Fruit fly (Drosophila melanogaster) whole organism, prepupa: Measurements from ENCODE around the gene Vps2.
A peak's percentile ranks its signal among the peaks of the same experiment; 100 is the strongest.

Experiments used
- Blimp-1 ChIP-seq: fragments of 200-800 bp; sonication (Bioruptor generic); optimal IDR thresholded peaks from 3 replicates; lab custom pipeline; 2017; ENCODE audit warnings: missing biosample characterization, missing genetic modification characterization, mild to moderate bottlenecking, moderate library complexity, missing genetic modification reagents
- CG10631 ChIP-seq: fragments of 200-800 bp; sonication (Bioruptor generic); optimal IDR thresholded peaks from 2 replicates; lab custom pipeline; 2016; ENCODE audit warnings: missing biosample characterization, missing genetic modification characterization
- CG10669 ChIP-seq: fragments of 200-800 bp; sonication (Bioruptor generic); optimal IDR thresholded peaks from 3 replicates; lab custom pipeline; 2018; ENCODE audit warnings: missing biosample characterization, mild to moderate bottlenecking, missing genetic modification characterization, moderate library complexity
- CG11762 ChIP-seq: fragments of 200-800 bp; sonication (Bioruptor generic); optimal IDR thresholded peaks from 3 replicates; lab custom pipeline; 2016; ENCODE audit warnings: missing biosample characterization, missing genetic modification characterization; ENCODE audit not compliant: insufficient read depth
- CG11902 ChIP-seq: fragments of 200-800 bp; sonication (Bioruptor generic); optimal IDR thresholded peaks from 3 replicates; lab custom pipeline; 2016; ENCODE audit warnings: missing biosample characterization, missing genetic modification characterization
- CG15336 ChIP-seq: fragments of 200-800 bp; sonication (Bioruptor generic); IDR thresholded peaks from 2 replicates; pipeline ENCODE4 v1.3.6; 2022; ENCODE audit warnings: missing biosample characterization, missing genetic modification characterization
- CG1621 ChIP-seq: fragments of 200-800 bp; sonication (Bioruptor generic); optimal IDR thresholded peaks from 3 replicates; lab custom pipeline; 2018; ENCODE audit warnings: missing biosample characterization, mild to moderate bottlenecking, missing genetic modification characterization
- CG16779 ChIP-seq: fragments of 200-800 bp; sonication (Bioruptor generic); optimal IDR thresholded peaks from 3 replicates; lab custom pipeline; 2017; ENCODE audit warnings: missing biosample characterization, mild to moderate bottlenecking, missing genetic modification characterization
- CG3032 ChIP-seq: fragments of 200-800 bp; optimal IDR thresholded peaks from 2 replicates; lab custom pipeline; 2019; ENCODE audit warnings: missing biosample characterization, mild to moderate bottlenecking, missing genetic modification characterization, moderate library complexity
- CG31627 ChIP-seq: fragments of 200-800 bp; sonication (Bioruptor generic); optimal IDR thresholded peaks from 3 replicates; lab custom pipeline; 2016; ENCODE audit warnings: missing biosample characterization, missing genetic modification characterization
- CG34406 ChIP-seq: fragments of 200-800 bp; sonication (Bioruptor generic); optimal IDR thresholded peaks from 3 replicates; lab custom pipeline; 2016; ENCODE audit warnings: missing biosample characterization, missing genetic modification characterization
- CG3919 ChIP-seq: fragments of 200-800 bp; sonication (Bioruptor generic); optimal IDR thresholded peaks from 3 replicates; lab custom pipeline; 2016; ENCODE audit warnings: missing biosample characterization, missing genetic modification characterization
- CG6276 ChIP-seq: fragments of 200-800 bp; sonication (Bioruptor generic); optimal IDR thresholded peaks from 2 replicates; lab custom pipeline; 2017; ENCODE audit warnings: missing biosample characterization, mild to moderate bottlenecking, missing genetic modification characterization
- CG6792 ChIP-seq: fragments of 200-800 bp; sonication (Bioruptor generic); optimal IDR thresholded peaks from 3 replicates; lab custom pipeline; 2016; ENCODE audit warnings: missing biosample characterization, missing genetic modification characterization
- CG6854 ChIP-seq: fragments of 200-800 bp; sonication (Bioruptor generic); optimal IDR thresholded peaks from 2 replicates; lab custom pipeline; 2017; ENCODE audit warnings: missing biosample characterization, mild to moderate bottlenecking, missing genetic modification characterization
- CG8632 ChIP-seq: fragments of 200-800 bp; sonication (Bioruptor generic); optimal IDR thresholded peaks from 3 replicates; lab custom pipeline; 2016; ENCODE audit warnings: missing biosample characterization, missing genetic modification characterization
- CG9139 ChIP-seq: fragments of 200-800 bp; sonication (Bioruptor generic); optimal IDR thresholded peaks from 3 replicates; lab custom pipeline; 2017; ENCODE audit warnings: missing biosample characterization, mild to moderate bottlenecking, missing genetic modification characterization
- Eip78C ChIP-seq: fragments of 200-800 bp; sonication (Bioruptor generic); peaks from one replicate; lab custom pipeline; 2016; ENCODE audit warnings: missing biosample characterization, missing genetic modification characterization
- Eip93F ChIP-seq: fragments of 200-800 bp; sonication (Bioruptor generic); optimal IDR thresholded peaks from 2 replicates; lab custom pipeline; 2016; ENCODE audit warnings: missing biosample characterization, mild to moderate bottlenecking, missing genetic modification characterization
- Ets21C ChIP-seq: fragments of 200-800 bp; sonication (Bioruptor generic); optimal IDR thresholded peaks from 3 replicates; lab custom pipeline; 2016; ENCODE audit warnings: missing biosample characterization, missing genetic modification characterization
- Ets96B ChIP-seq: fragments of 200-800 bp; optimal IDR thresholded peaks from 2 replicates; lab custom pipeline; 2019; ENCODE audit warnings: missing biosample characterization, mild to moderate bottlenecking, missing genetic modification characterization, moderate library complexity
- Gug ChIP-seq: fragments of 200-800 bp; sonication (Bioruptor generic); IDR thresholded peaks from 2 replicates; pipeline ENCODE4 v1.3.6; 2022; ENCODE audit warnings: missing biosample characterization, missing genetic modification characterization
- Hr39 ChIP-seq: fragments of 200-800 bp; sonication (Bioruptor generic); optimal IDR thresholded peaks from 2 replicates; lab custom pipeline; 2016; ENCODE audit warnings: missing biosample characterization, missing genetic modification characterization
- Hr4 ChIP-seq: fragments of 200-800 bp; sonication (Bioruptor generic); optimal IDR thresholded peaks from 3 replicates; lab custom pipeline; 2016; ENCODE audit warnings: missing biosample characterization, missing genetic modification characterization
- Lpt ChIP-seq: fragments of 200-800 bp; sonication (Bioruptor generic); optimal IDR thresholded peaks from 3 replicates; lab custom pipeline; 2016; ENCODE audit warnings: missing biosample characterization, missing genetic modification characterization
- Met ChIP-seq: fragments of 200-800 bp; sonication (Bioruptor generic); optimal IDR thresholded peaks from 3 replicates; lab custom pipeline; 2016; ENCODE audit warnings: missing biosample characterization, missing genetic modification characterization
- Smox ChIP-seq: fragments of 200-800 bp; sonication (Bioruptor generic); optimal IDR thresholded peaks from 3 replicates; lab custom pipeline; 2016; ENCODE audit warnings: missing biosample characterization, missing genetic modification characterization
- Sox102F ChIP-seq: fragments of 200-800 bp; sonication (Bioruptor generic); optimal IDR thresholded peaks from 2 replicates; lab custom pipeline; 2016; ENCODE audit warnings: missing biosample characterization, mild to moderate bottlenecking, missing genetic modification characterization
- Sox14 ChIP-seq: fragments of 200-800 bp; sonication (Bioruptor generic); optimal IDR thresholded peaks from 3 replicates; lab custom pipeline; 2016; ENCODE audit warnings: missing biosample characterization, missing genetic modification characterization
- Sox15 ChIP-seq: fragments of 200-800 bp; sonication (Bioruptor generic); optimal IDR thresholded peaks from 3 replicates; lab custom pipeline; 2016; ENCODE audit warnings: missing biosample characterization, missing genetic modification characterization
- acj6 ChIP-seq: fragments of 200-800 bp; sonication (Bioruptor generic); optimal IDR thresholded peaks from 3 replicates; lab custom pipeline; 2016; ENCODE audit warnings: missing biosample characterization, missing genetic modification characterization
- cyc ChIP-seq: fragments of 200-800 bp; sonication (Bioruptor generic); optimal IDR thresholded peaks from 3 replicates; lab custom pipeline; 2016; ENCODE audit warnings: missing biosample characterization, missing genetic modification characterization
- dac ChIP-seq: fragments of 200-800 bp; sonication (Bioruptor generic); optimal IDR thresholded peaks from 2 replicates; lab custom pipeline; 2017; ENCODE audit warnings: missing biosample characterization, mild to moderate bottlenecking, missing genetic modification characterization
- dsx ChIP-seq: fragments of 200-800 bp; optimal IDR thresholded peaks from 3 replicates; lab custom pipeline; 2019; ENCODE audit warnings: missing biosample characterization, mild to moderate bottlenecking, missing genetic modification characterization, moderate library complexity; ENCODE audit not compliant: poor library complexity, severe bottlenecking
- eg ChIP-seq: fragments of 200-800 bp; sonication (Bioruptor generic); IDR thresholded peaks from 3 replicates; pipeline ENCODE4 v1.3.6; 2022; ENCODE audit warnings: missing biosample characterization, missing genetic modification characterization
- esn ChIP-seq: fragments of 200-800 bp; sonication (Bioruptor generic); optimal IDR thresholded peaks from 2 replicates; lab custom pipeline; 2016; ENCODE audit warnings: missing biosample characterization, mild to moderate bottlenecking, missing genetic modification characterization, moderate library complexity
- fd59A ChIP-seq: fragments of 200-800 bp; sonication (Bioruptor generic); optimal IDR thresholded peaks from 2 replicates; lab custom pipeline; 2017; ENCODE audit warnings: missing biosample characterization, mild to moderate bottlenecking, missing genetic modification characterization, missing genetic modification reagents
- lz ChIP-seq: fragments of 200-800 bp; sonication (Bioruptor generic); optimal IDR thresholded peaks from 3 replicates; lab custom pipeline; 2016; ENCODE audit warnings: missing biosample characterization, missing genetic modification characterization
- pdm3 ChIP-seq: fragments of 200-800 bp; sonication (Bioruptor generic); optimal IDR thresholded peaks from 3 replicates; lab custom pipeline; 2016; ENCODE audit warnings: missing biosample characterization, missing genetic modification characterization
- salr ChIP-seq, 2 experiments: fragments of 200-800 bp; sonication (Bioruptor generic); optimal IDR thresholded peaks; 3 replicates each; lab custom pipeline; 2016 to 2018; ENCODE audit warnings: missing biosample characterization in 2 of 2, missing genetic modification characterization in 2 of 2, mild to moderate bottlenecking in 1 of 2
- spab ChIP-seq: fragments of 200-800 bp; sonication (Bioruptor generic); optimal IDR thresholded peaks from 2 replicates; lab custom pipeline; 2017; ENCODE audit warnings: missing biosample characterization, mild to moderate bottlenecking, missing genetic modification characterization, missing genetic modification reagents
- svp ChIP-seq: fragments of 200-800 bp; sonication (Bioruptor generic); peaks from one replicate; lab custom pipeline; 2016; ENCODE audit warnings: missing biosample characterization, missing genetic modification characterization
- topi ChIP-seq: fragments of 200-800 bp; sonication (Bioruptor generic); optimal IDR thresholded peaks from 3 replicates; lab custom pipeline; 2016; ENCODE audit warnings: missing biosample characterization, missing genetic modification characterization
- vri ChIP-seq: fragments of 200-800 bp; sonication (Bioruptor generic); optimal IDR thresholded peaks from 3 replicates; lab custom pipeline; 2016; ENCODE audit warnings: missing biosample characterization, mild to moderate bottlenecking, missing genetic modification characterization

Gene Vps2

DNA sequence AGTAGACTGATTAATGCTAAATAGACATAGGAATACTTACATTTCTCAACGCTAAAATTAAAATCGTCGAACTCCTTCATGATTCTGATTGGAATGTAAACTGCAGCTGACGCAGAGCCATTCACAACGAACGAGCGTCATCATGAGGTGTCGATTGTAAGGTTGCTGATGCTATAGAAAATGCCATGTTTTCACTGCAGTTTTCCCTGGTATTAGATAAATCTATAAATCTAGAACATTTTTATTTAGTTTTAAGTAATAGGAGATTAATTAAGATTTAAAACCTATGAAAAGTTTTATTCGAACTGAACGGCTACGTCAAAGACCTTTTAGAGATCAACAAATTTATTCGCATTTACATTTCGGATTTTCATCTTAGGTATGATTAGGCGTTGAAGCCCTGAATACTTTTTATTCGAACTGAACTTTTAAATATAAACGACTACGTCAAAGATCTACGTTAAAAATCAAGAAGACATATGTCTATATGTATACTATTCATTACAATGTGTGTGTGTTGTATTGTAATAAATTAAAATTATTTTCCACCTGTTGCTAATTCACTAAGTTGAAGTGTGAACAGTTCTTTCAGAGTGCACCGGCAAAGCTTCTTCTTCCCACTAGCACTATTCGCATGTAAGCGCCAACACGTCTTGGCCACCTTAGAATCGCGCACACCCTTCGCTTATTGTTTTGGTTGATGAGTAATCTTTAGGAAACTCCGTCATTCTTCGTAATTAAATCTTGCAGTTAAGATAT lies at the start of gene Vps2, which contains the start of gene Exo84:
Gene Vps2, plus strand, starts transcription at position 672 of the 759 bp plus-strand sequence.
Gene Exo84, minus strand, starts transcription at position 108 of the 759 bp plus-strand sequence.
- TF ChIP-seq CG10631 = peak; percentile 73
- TF ChIP-seq Hr39 = peak; percentile 69
- TF ChIP-seq CG6792 (GFP tag; lab: Kevin White, UChicago) = peak; percentile 9
- peak; percentile 61 for TF ChIP-seq CG3032 (tag; lab: Kevin White, UChicago)
- no peak for TF ChIP-seq CG34406 (GFP tag; lab: Kevin White, UChicago)
- no peak for TF ChIP-seq Blimp-1
- peak; percentile 28 for TF ChIP-seq CG11762 (GFP tag; lab: Kevin White, UChicago)
- TF ChIP-seq CG11902 = peak; percentile 2
- TF ChIP-seq Ets21C (GFP tag; lab: Kevin White, UChicago) = peak; percentile 39
- TF ChIP-seq CG31627 (GFP tag; lab: Kevin White, UChicago) = peak; percentile 63
- no peak for TF ChIP-seq fd59A (GFP tag; lab: Kevin White, UChicago)
- TF ChIP-seq Gug (GFP tag; lab: Robert Waterston, UW) = 0 out of 2 replicates have a peak, but pooled peaks have one; percentile 19
- TF ChIP-seq svp (GFP tag; lab: Kevin White, UChicago) = no peak
- TF ChIP-seq Eip78C = peak; percentile 70
- peak; percentile 40 for TF ChIP-seq topi
- TF ChIP-seq lz (GFP tag; lab: Kevin White, UChicago) = peak; percentile 60
- TF ChIP-seq salr (GFP tag; optimal IDR thresholded peaks at IDR 0.05; lab: Kevin White, UChicago) = peak in 1 of 2 experiments; percentile 23
- peak; percentile 46 for TF ChIP-seq cyc (GFP tag; lab: Kevin White, UChicago)
- peak; percentile 59 for TF ChIP-seq acj6
- peak; percentile 48 for TF ChIP-seq Sox14
- peak; percentile 73 for TF ChIP-seq Sox15 (GFP tag; lab: Kevin White, UChicago)
- peak; percentile 67 for TF ChIP-seq esn (GFP tag; lab: Kevin White, UChicago)
- no peak for TF ChIP-seq Hr4 (GFP tag; lab: Kevin White, UChicago)
- TF ChIP-seq CG3919 (GFP tag; lab: Kevin White, UChicago) = no peak
- TF ChIP-seq, all 60 proteins: peak for 18

DNA sequence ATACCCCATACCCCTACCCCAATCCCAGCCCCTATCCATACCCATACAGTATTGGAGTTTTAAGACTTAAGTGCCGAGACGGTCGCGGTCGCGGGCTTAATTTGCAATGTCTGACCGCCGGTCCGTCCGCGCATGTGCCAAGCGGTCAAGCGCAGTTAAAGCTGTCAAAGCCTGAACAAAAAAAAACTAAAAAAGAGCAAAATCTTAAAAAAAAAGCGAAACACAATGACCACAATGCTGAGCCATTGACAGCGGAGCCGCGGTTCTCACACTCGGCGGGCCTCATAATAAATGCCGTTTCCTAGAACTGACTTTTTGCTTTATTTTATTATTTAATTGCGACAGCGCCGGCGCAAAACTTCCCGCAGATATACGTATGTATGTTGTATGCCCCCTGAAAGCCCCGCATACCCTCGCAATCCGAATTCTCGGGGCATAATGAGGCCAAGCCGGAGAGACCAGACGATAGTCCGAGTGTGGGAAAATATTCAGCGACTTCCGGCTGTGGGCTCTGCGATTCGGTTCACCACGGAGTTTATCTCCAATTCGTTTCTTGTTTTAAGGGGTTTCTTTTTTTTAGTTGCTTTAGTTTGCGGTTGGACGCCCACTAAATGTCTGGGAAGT lies 48.1 kb upstream of the Vps2 start:
- TF ChIP-seq vri = no peak
- no peak for TF ChIP-seq fd59A (GFP tag; lab: Kevin White, UChicago)
- no peak for TF ChIP-seq CG11762 (GFP tag; lab: Kevin White, UChicago)
- no peak for TF ChIP-seq Sox102F (GFP tag; lab: Kevin White, UChicago)
- TF ChIP-seq CG6854 (GFP tag; lab: Kevin White, UChicago) = no peak
- TF ChIP-seq CG6276 (GFP tag; lab: Kevin White, UChicago) = no peak
- no peak for TF ChIP-seq CG3919 (GFP tag; lab: Kevin White, UChicago)
- no peak for TF ChIP-seq Sox14
- no peak for TF ChIP-seq Met (GFP tag; lab: Kevin White, UChicago)
- no peak for TF ChIP-seq Gug (GFP tag; lab: Robert Waterston, UW)
- TF ChIP-seq Eip93F (GFP tag; lab: Kevin White, UChicago) = no peak
- no peak for TF ChIP-seq Ets21C (GFP tag; lab: Kevin White, UChicago)
- peak; percentile 49 for TF ChIP-seq Ets96B (tag; lab: Kevin White, UChicago)
- no peak for TF ChIP-seq pdm3 (GFP tag; lab: Kevin White, UChicago)
- TF ChIP-seq Hr39 = no peak
- TF ChIP-seq CG8632 (GFP tag; lab: Kevin White, UChicago) = no peak
- no peak for TF ChIP-seq dac
- TF ChIP-seq CG34406 (GFP tag; lab: Kevin White, UChicago) = no peak
- TF ChIP-seq spab (GFP tag; lab: Kevin White, UChicago) = peak; percentile 72
- no peak for TF ChIP-seq CG10631
- TF ChIP-seq CG16779 = no peak
- no peak for TF ChIP-seq dsx
- no peak for TF ChIP-seq cyc (GFP tag; lab: Kevin White, UChicago)
- no peak for TF ChIP-seq Blimp-1
- TF ChIP-seq CG31627 (GFP tag; lab: Kevin White, UChicago) = no peak
- peak; percentile 70 for TF ChIP-seq CG10669 (GFP tag; lab: Kevin White, UChicago)
- TF ChIP-seq eg = no peak
- TF ChIP-seq lz (GFP tag; lab: Kevin White, UChicago) = no peak
- no peak for TF ChIP-seq Smox (GFP tag; lab: Kevin White, UChicago)
- TF ChIP-seq CG3032 (tag; lab: Kevin White, UChicago) = peak; percentile 9
- no peak for TF ChIP-seq CG15336 (GFP tag; lab: Robert Waterston, UW)
- no peak for TF ChIP-seq Lpt
- TF ChIP-seq CG1621 (tag; lab: Kevin White, UChicago) = peak; percentile 50
- no peak for TF ChIP-seq CG11902
- peak; percentile 80 for TF ChIP-seq CG9139
- TF ChIP-seq CG6792 (GFP tag; lab: Kevin White, UChicago) = no peak
- TF ChIP-seq Sox15 (GFP tag; lab: Kevin White, UChicago) = no peak
- TF ChIP-seq salr (GFP tag; optimal IDR thresholded peaks at IDR 0.05; lab: Kevin White, UChicago) = peak in 1 of 2 experiments; percentile 14
- peak; percentile 58 for TF ChIP-seq Eip78C
